Worm (Caenorhabditis elegans) whole organism, early embryonic: ENCODE results near the gene eak-4.

Experiments
- ama-1 ChIP-seq: fragments of 150-350 bp; optimal IDR thresholded peaks from 2 replicates; lab custom pipeline; 2014
- flt-1 ChIP-seq: fragments of 200-800 bp; sonication (Bioruptor generic); IDR thresholded peaks from 2 replicates; pipeline ENCODE4 v1.3.6; 2022; ENCODE audit warnings: missing genetic modification characterization, missing compliant biosample characterization
- hmbx-1 ChIP-seq: sonication (generic microtip); optimal IDR thresholded peaks from 2 replicates; lab custom pipeline; 2016; ENCODE audit warnings: mild to moderate bottlenecking, missing genetic modification characterization, missing compliant biosample characterization

DNA sequence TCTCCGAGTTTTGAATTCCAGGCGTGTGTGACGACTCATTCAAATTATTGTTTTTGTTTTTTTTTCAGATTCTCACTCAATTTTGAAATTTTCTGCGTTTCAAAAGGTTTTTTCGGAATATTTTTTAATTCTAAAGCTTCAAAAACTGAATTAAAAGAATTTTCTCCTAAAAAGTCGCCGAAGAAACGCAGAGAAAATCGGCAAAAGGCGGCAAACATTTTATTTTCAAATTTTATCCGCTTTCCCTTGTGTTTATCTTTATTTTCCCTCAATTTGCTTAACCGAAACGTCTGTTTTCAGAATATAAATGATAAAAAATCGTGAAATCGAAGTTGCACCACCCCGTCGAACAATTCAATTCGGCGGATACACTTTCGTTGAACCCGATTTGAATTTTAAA, 34.8 kb downstream of the eak-4 start, which contains the start of gene him-6:
- TF ChIP-seq ama-1 (lab: Kevin White, UChicago) (no peak), hmbx-1 (tag; lab: Kevin White, UChicago) (no peak), flt-1 (GFP tag; lab: Robert Waterston, UW) (no peak)
